Fruit fly (Drosophila melanogaster): ENCODE data around the gene CG43098.

DNA sequence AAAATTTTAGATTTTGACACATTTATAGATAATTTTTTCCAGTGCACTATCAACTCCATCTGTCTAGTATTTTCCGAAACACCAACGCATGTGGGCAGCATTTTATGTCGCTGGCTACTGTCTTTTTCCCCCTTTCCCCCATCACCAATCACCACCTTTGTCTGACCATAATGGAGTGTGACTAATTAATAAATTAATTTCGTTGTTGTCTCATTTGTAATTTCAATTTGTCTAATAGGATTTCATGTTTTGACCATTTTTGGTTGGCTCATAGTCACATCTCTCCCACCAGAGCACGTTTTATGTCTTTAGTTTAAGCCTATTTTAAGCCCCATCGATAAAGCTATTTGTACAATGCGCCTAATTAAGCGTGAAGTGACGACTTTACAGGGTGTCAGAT, 49.1 kb downstream of the CG43098 start:
- TF ChIP-seq CG13624 (GFP tag; optimal IDR thresholded peaks at IDR 0.05), result no peak
- no peak for TF ChIP-seq usp (GFP tag; optimal IDR thresholded peaks at IDR 0.05)
- TF ChIP-seq B-H1 (GFP tag; IDR thresholded peaks at IDR 0.05), result no peak
- TF ChIP-seq ash1 (GFP tag; optimal IDR thresholded peaks at IDR 0.05), result no peak
- TF ChIP-seq schlank (tag; optimal IDR thresholded peaks at IDR 0.05), result no peak
- TF ChIP-seq abd-A (tag; optimal IDR thresholded peaks at IDR 0.05), result peak; percentile 74
- TF ChIP-seq Rfx (GFP tag; IDR thresholded peaks at IDR 0.05), result no peak
- no peak for TF ChIP-seq toy (GFP tag; IDR thresholded peaks at IDR 0.05)
- no peak for TF ChIP-seq Med (GFP tag)

Measured in whole organism, embryonic.